Fruit fly (Drosophila melanogaster) whole organism, embryonic: ENCODE measurements around the gene CG6733.

Source experiments
- CG11093 ChIP-seq: fragments of 200-800 bp; sonication (Bioruptor generic); IDR thresholded peaks from 3 replicates; pipeline ENCODE4 v1.3.6; 2022; ENCODE audit warnings: missing biosample characterization, missing genetic modification characterization
- CG1233 ChIP-seq: fragments of 200-800 bp; sonication (Bioruptor generic); optimal IDR thresholded peaks from 4 replicates; lab custom pipeline; 2018; ENCODE audit warnings: missing biosample characterization, mild to moderate bottlenecking, missing genetic modification characterization
- CG12744 ChIP-seq: fragments of 200-800 bp; sonication (Bioruptor generic); optimal IDR thresholded peaks from 2 replicates; lab custom pipeline; 2016; ENCODE audit warnings: missing biosample characterization, missing genetic modification characterization
- CG12942 ChIP-seq: fragments of 200-800 bp; sonication (Bioruptor generic); optimal IDR thresholded peaks from 3 replicates; lab custom pipeline; 2016; ENCODE audit warnings: missing biosample characterization, missing genetic modification characterization
- CG13287 ChIP-seq: fragments of 200-800 bp; sonication (Bioruptor generic); IDR thresholded peaks from 2 replicates; pipeline ENCODE4 v1.3.6; 2022; ENCODE audit warnings: missing biosample characterization, missing genetic modification characterization; ENCODE audit not compliant: partially characterized antibody
- CG14014 ChIP-seq: fragments of 200-800 bp; sonication (Bioruptor generic); IDR thresholded peaks from 2 replicates; pipeline ENCODE4 v1.3.6; 2022; ENCODE audit warnings: missing biosample characterization, missing genetic modification characterization
- CG14667 ChIP-seq: fragments of 200-800 bp; sonication (Bioruptor generic); IDR thresholded peaks from 2 replicates; pipeline ENCODE4 v1.3.6; 2022; ENCODE audit warnings: missing biosample characterization, missing genetic modification characterization
- CG15011 ChIP-seq: fragments of 200-800 bp; sonication (Bioruptor generic); optimal IDR thresholded peaks from 3 replicates; lab custom pipeline; 2018; ENCODE audit warnings: missing biosample characterization, mild to moderate bottlenecking, missing genetic modification characterization
- CG18011 ChIP-seq: fragments of 200-800 bp; sonication (Bioruptor generic); optimal IDR thresholded peaks from 2 replicates; lab custom pipeline; 2017; ENCODE audit warnings: missing biosample characterization, missing genetic modification characterization, mild to moderate bottlenecking, moderate library complexity, missing genotype
- CG2116 ChIP-seq: fragments of 200-800 bp; sonication (Bioruptor generic); optimal IDR thresholded peaks from 3 replicates; lab custom pipeline; 2018; ENCODE audit warnings: missing biosample characterization, mild to moderate bottlenecking, missing genetic modification characterization
- CG2678 ChIP-seq: fragments of 200-800 bp; sonication (Bioruptor generic); optimal IDR thresholded peaks from 3 replicates; lab custom pipeline; 2019; ENCODE audit warnings: missing biosample characterization, mild to moderate bottlenecking, missing genetic modification characterization, moderate library complexity
- CG34224 ChIP-seq: fragments of 200-800 bp; sonication (Bioruptor generic); IDR thresholded peaks from 3 replicates; pipeline ENCODE4 v1.3.6; 2022; ENCODE audit warnings: missing biosample characterization, missing genetic modification characterization; ENCODE audit not compliant: partially characterized antibody
- CG4820 ChIP-seq: fragments of 200-800 bp; sonication (Bioruptor generic); optimal IDR thresholded peaks from 3 replicates; lab custom pipeline; 2016; ENCODE audit warnings: missing biosample characterization, missing genetic modification characterization
- CG7556 ChIP-seq: fragments of 200-800 bp; sonication (Bioruptor generic); optimal IDR thresholded peaks from 2 replicates; lab custom pipeline; 2017; ENCODE audit warnings: missing biosample characterization, mild to moderate bottlenecking, missing genetic modification characterization
- CG7963 ChIP-seq: fragments of 200-800 bp; sonication (Bioruptor generic); IDR thresholded peaks from 3 replicates; pipeline ENCODE4 v1.3.6; 2022; ENCODE audit warnings: missing biosample characterization, missing genetic modification characterization; ENCODE audit not compliant: partially characterized antibody
- CG8944 ChIP-seq: fragments of 200-800 bp; sonication (Bioruptor generic); optimal IDR thresholded peaks from 3 replicates; lab custom pipeline; 2016; ENCODE audit warnings: missing biosample characterization, missing genetic modification characterization
- CG9876 ChIP-seq: fragments of 200-800 bp; sonication (Bioruptor generic); optimal IDR thresholded peaks from 2 replicates; lab custom pipeline; 2016; ENCODE audit warnings: missing biosample characterization, missing genetic modification characterization
- E2f2 ChIP-seq: fragments of 200-800 bp; sonication (Bioruptor generic); IDR thresholded peaks from 2 replicates; pipeline ENCODE4 v1.3.6; 2022; ENCODE audit warnings: missing biosample characterization, missing genetic modification characterization
- Elba2 ChIP-seq: fragments of 200-800 bp; sonication (Bioruptor generic); optimal IDR thresholded peaks from 3 replicates; lab custom pipeline; 2016; ENCODE audit warnings: missing biosample characterization, missing genetic modification characterization
- HLH3B ChIP-seq: fragments of 200-800 bp; sonication (Bioruptor generic); IDR thresholded peaks from 2 replicates; pipeline ENCODE4 v1.3.6; 2022; ENCODE audit warnings: missing biosample characterization, missing genetic modification characterization
- Hmr ChIP-seq: fragments of 200-800 bp; sonication (Bioruptor generic); optimal IDR thresholded peaks from 3 replicates; lab custom pipeline; 2017; ENCODE audit warnings: mild to moderate bottlenecking, missing biosample characterization, missing genetic modification reagents, missing genetic modification characterization
- Hr3 ChIP-seq: fragments of 200-800 bp; sonication (Bioruptor generic); optimal IDR thresholded peaks from 3 replicates; lab custom pipeline; 2016; ENCODE audit warnings: missing biosample characterization, missing genetic modification characterization
- NC2β ChIP-seq: fragments of 200-800 bp; sonication (Bioruptor generic); optimal IDR thresholded peaks from 2 replicates; lab custom pipeline; 2016; ENCODE audit warnings: missing biosample characterization, missing genetic modification characterization
- NFAT ChIP-seq: fragments of 200-800 bp; sonication (Bioruptor generic); IDR thresholded peaks from 2 replicates; pipeline ENCODE4 v1.3.6; 2022; ENCODE audit warnings: missing biosample characterization, missing genetic modification characterization
- Pdp1 ChIP-seq, 2 experiments: fragments of 200-800 bp; sonication (Bioruptor generic); optimal IDR thresholded peaks; 3 replicates each; lab custom pipeline; 2016; ENCODE audit warnings: missing biosample characterization in 2 of 2, missing genetic modification characterization in 2 of 2, mild to moderate bottlenecking in 1 of 2, moderate library complexity in 1 of 2
- YL-1 ChIP-seq: fragments of 200-800 bp; sonication (Bioruptor generic); optimal IDR thresholded peaks from 3 replicates; lab custom pipeline; 2017; ENCODE audit warnings: missing biosample characterization, mild to moderate bottlenecking, missing genetic modification characterization
- al ChIP-seq: fragments of 200-800 bp; sonication (Bioruptor generic); IDR thresholded peaks from 2 replicates; pipeline ENCODE4 v1.3.6; 2022; ENCODE audit warnings: missing biosample characterization, missing genetic modification characterization
- aop ChIP-seq: fragments of 200-800 bp; sonication (Bioruptor generic); IDR thresholded peaks from 2 replicates; pipeline ENCODE4 v1.3.6; 2022; ENCODE audit warnings: missing biosample characterization, missing genetic modification characterization
- ash1 ChIP-seq: fragments of 200-800 bp; sonication (Bioruptor generic); optimal IDR thresholded peaks from 2 replicates; lab custom pipeline; 2018; ENCODE audit warnings: missing biosample characterization, mild to moderate bottlenecking, missing genetic modification characterization
- bab2 ChIP-seq: fragments of 200-800 bp; sonication (Bioruptor generic); optimal IDR thresholded peaks from 2 replicates; lab custom pipeline; 2016; ENCODE audit warnings: missing biosample characterization, missing genetic modification characterization
- bsh ChIP-seq, 2 experiments: fragments of 200-800 bp; sonication (Bioruptor generic); optimal IDR thresholded peaks; 2 replicates each; lab custom pipeline; 2017 to 2018; ENCODE audit warnings: mild to moderate bottlenecking in 2 of 2, missing biosample characterization in 2 of 2, missing genetic modification characterization in 2 of 2, moderate library complexity in 1 of 2
- chn ChIP-seq: fragments of 200-800 bp; sonication (Bioruptor generic); optimal IDR thresholded peaks from 2 replicates; lab custom pipeline; 2016; ENCODE audit warnings: missing biosample characterization, missing genetic modification characterization
- en ChIP-seq: fragments of 200-800 bp; sonication (Bioruptor generic); optimal IDR thresholded peaks from 2 replicates; lab custom pipeline; 2016; ENCODE audit warnings: missing biosample characterization, missing genetic modification characterization
- gfzf ChIP-seq: fragments of 200-800 bp; sonication (Bioruptor generic); optimal IDR thresholded peaks from 2 replicates; lab custom pipeline; 2016; ENCODE audit warnings: missing biosample characterization, mild to moderate bottlenecking, missing genetic modification characterization, moderate library complexity
- grn ChIP-seq: fragments of 200-800 bp; sonication (Bioruptor generic); optimal IDR thresholded peaks from 3 replicates; lab custom pipeline; 2017; ENCODE audit warnings: missing biosample characterization, missing genetic modification characterization
- gt ChIP-seq: fragments of 200-800 bp; sonication (Bioruptor generic); IDR thresholded peaks from 2 replicates; pipeline ENCODE4 v1.3.6; 2022; ENCODE audit warnings: missing biosample characterization, missing genetic modification characterization
- hbn ChIP-seq: fragments of 200-800 bp; sonication (Bioruptor generic); IDR thresholded peaks from 2 replicates; pipeline ENCODE4 v1.3.6; 2022; ENCODE audit warnings: missing biosample characterization, missing genetic modification characterization; ENCODE audit not compliant: partially characterized antibody
- jigr1 ChIP-seq: fragments of 200-800 bp; sonication (Bioruptor generic); IDR thresholded peaks from 3 replicates; pipeline ENCODE4 v1.3.6; 2022; ENCODE audit warnings: missing biosample characterization, missing genetic modification characterization
- jumu ChIP-seq: fragments of 200-800 bp; sonication (Bioruptor generic); optimal IDR thresholded peaks from 3 replicates; lab custom pipeline; 2016; ENCODE audit warnings: missing biosample characterization, missing genetic modification characterization
- kni ChIP-seq: fragments of 200-800 bp; sonication (Bioruptor generic); optimal IDR thresholded peaks from 3 replicates; lab custom pipeline; 2017; ENCODE audit warnings: mild to moderate bottlenecking, missing biosample characterization, missing genetic modification reagents, missing genetic modification characterization
- nmo ChIP-seq: fragments of 200-800 bp; sonication (Bioruptor generic); optimal IDR thresholded peaks from 2 replicates; lab custom pipeline; 2018; ENCODE audit warnings: missing biosample characterization, mild to moderate bottlenecking, missing genetic modification characterization, moderate library complexity
- org-1 ChIP-seq: fragments of 200-800 bp; sonication (Bioruptor generic); optimal IDR thresholded peaks from 2 replicates; lab custom pipeline; 2017; ENCODE audit warnings: missing biosample characterization, missing genetic modification characterization
- pita ChIP-seq: fragments of 200-800 bp; sonication (Bioruptor generic); optimal IDR thresholded peaks from 2 replicates; lab custom pipeline; 2017; ENCODE audit warnings: missing biosample characterization, mild to moderate bottlenecking, missing genetic modification characterization
- sens-2 ChIP-seq: fragments of 200-800 bp; sonication (Bioruptor generic); IDR thresholded peaks from 2 replicates; pipeline ENCODE4 v1.3.6; 2022; ENCODE audit warnings: missing biosample characterization, missing genetic modification characterization
- sima ChIP-seq: fragments of 200-800 bp; sonication (Bioruptor generic); optimal IDR thresholded peaks from 2 replicates; lab custom pipeline; 2016; ENCODE audit warnings: missing biosample characterization, missing genetic modification characterization
- slp2 ChIP-seq: fragments of 200-800 bp; sonication (Bioruptor generic); optimal IDR thresholded peaks from 2 replicates; lab custom pipeline; 2016; ENCODE audit warnings: missing biosample characterization, missing genetic modification characterization
- tin ChIP-seq: fragments of 200-800 bp; sonication (Bioruptor generic); optimal IDR thresholded peaks from 3 replicates; lab custom pipeline; 2016; ENCODE audit warnings: missing biosample characterization, missing genetic modification characterization
- trh ChIP-seq: fragments of 200-800 bp; sonication (Bioruptor generic); optimal IDR thresholded peaks from 2 replicates; lab custom pipeline; 2016; ENCODE audit warnings: missing biosample characterization, missing genetic modification characterization
- tup ChIP-seq: fragments of 200-800 bp; sonication (Bioruptor generic); optimal IDR thresholded peaks from 2 replicates; lab custom pipeline; 2016; ENCODE audit warnings: missing biosample characterization, mild to moderate bottlenecking, missing genetic modification characterization, moderate library complexity

CG6733 gene

dm6 chr3R:23117683-23118470 lies 20.3 kb downstream of the CG6733 start, which contains the start of the genes Rassf and CenB1A (continued):
- peak; percentile 47 for TF ChIP-seq CG4820 (GFP tag; lab: Kevin White, UChicago)
- TF ChIP-seq CG15011 (GFP tag; lab: Kevin White, UChicago), result no peak
- peak; percentile 74 for TF ChIP-seq CG13287 (GFP tag; lab: Robert Waterston, UW)
- no peak for TF ChIP-seq CG18011 (GFP tag; lab: Kevin White, UChicago)
- no peak for TF ChIP-seq trh
- TF ChIP-seq CG11093 (GFP tag; lab: Robert Waterston, UW), result no peak
- no peak for TF ChIP-seq NC2β (GFP tag; lab: Kevin White, UChicago)
- TF ChIP-seq al (GFP tag; lab: Robert Waterston, UW), result peak; percentile 45; the same call in 1 of the 2 replicates
- TF ChIP-seq HLH3B (GFP tag; lab: Robert Waterston, UW), result peak; percentile 38; the same call in 1 of the 2 replicates
- TF ChIP-seq sens-2, result no peak
- TF ChIP-seq CG1233 (GFP tag; lab: Kevin White, UChicago), result no peak
- 0 out of 2 replicates have a peak, but pooled peaks have one; percentile 44 for TF ChIP-seq hbn
- peak; percentile 8 for TF ChIP-seq sima
- no peak for TF ChIP-seq CG7556 (GFP tag; lab: Kevin White, UChicago)
- TF ChIP-seq CG8944 (GFP tag; lab: Kevin White, UChicago), result peak; percentile 52
- TF ChIP-seq nmo (GFP tag; lab: Kevin White, UChicago), result peak; percentile 51
- peak; percentile 46 for TF ChIP-seq tin (GFP tag; lab: Kevin White, UChicago)
- TF ChIP-seq Elba2 (GFP tag; lab: Kevin White, UChicago), result no peak
- TF ChIP-seq CG34224 (GFP tag; lab: Robert Waterston, UW), result peak; percentile 67; the same call in 2 of the 3 replicates
- peak; percentile 84 for TF ChIP-seq gfzf (GFP tag; lab: Kevin White, UChicago)
- TF ChIP-seq gt (GFP tag; lab: Robert Waterston, UW), result no peak
- TF ChIP-seq slp2 (GFP tag; lab: Kevin White, UChicago), result no peak
- TF ChIP-seq CG12744, result peak; percentile 51
- peak; percentile 31 to 35 for TF ChIP-seq Pdp1 (GFP tag; optimal IDR thresholded peaks at IDR 0.05; lab: Kevin White, UChicago)
- no peak for TF ChIP-seq jigr1
- peak; percentile 54 for TF ChIP-seq Hr3 (GFP tag; lab: Kevin White, UChicago)
- no peak; the same call in 1 of the 2 replicates for TF ChIP-seq CG14014 (GFP tag; lab: Robert Waterston, UW)
- TF ChIP-seq aop (GFP tag; lab: Robert Waterston, UW), result no peak
- peak; percentile 23 for TF ChIP-seq bab2
- TF ChIP-seq bsh (GFP tag; optimal IDR thresholded peaks at IDR 0.05; lab: Kevin White, UChicago), result no peak
- TF ChIP-seq CG9876 (GFP tag; lab: Kevin White, UChicago), result peak; percentile 14
- TF ChIP-seq E2f2 (GFP tag; lab: Robert Waterston, UW), result peak; percentile 86
- no peak for TF ChIP-seq CG14667
- no peak for TF ChIP-seq YL-1 (GFP tag; lab: Kevin White, UChicago)
- TF ChIP-seq jumu, result peak; percentile 54
- TF ChIP-seq CG2678 (tag; lab: Kevin White, UChicago), result peak; percentile 33
- TF ChIP-seq chn (GFP tag; lab: Kevin White, UChicago), result peak; percentile 50
- no peak for TF ChIP-seq en (GFP tag; lab: Kevin White, UChicago)
- no peak for TF ChIP-seq ash1 (GFP tag; lab: Kevin White, UChicago)
- peak; percentile 45 for TF ChIP-seq kni (GFP tag; lab: Kevin White, UChicago)
- peak; percentile 17; the same call in 1 of the 2 replicates for TF ChIP-seq NFAT (GFP tag; lab: Robert Waterston, UW)
- no peak for TF ChIP-seq tup
- TF ChIP-seq CG2116, result peak; percentile 55
- TF ChIP-seq Hmr, result peak; percentile 3
- no peak for TF ChIP-seq grn (GFP tag; lab: Kevin White, UChicago)
- no peak for TF ChIP-seq CG12942 (GFP tag; lab: Kevin White, UChicago)
- no peak for TF ChIP-seq CG7963
- no peak for TF ChIP-seq pita
- TF ChIP-seq org-1, result no peak
